Fruit fly (Drosophila melanogaster): ENCODE data around the gene Mnt.

Mnt gene

dm6 chrX:3676469-3677155, 5.0 kb downstream of the Mnt start (continued):
- TF ChIP-seq cwo (GFP tag; optimal IDR thresholded peaks at IDR 0.05) (peak; percentile 21), crp (GFP tag; optimal IDR thresholded peaks at IDR 0.05) (no peak), CG11696 (GFP tag; IDR thresholded peaks at IDR 0.05) (0 out of 2 replicates have a peak, but pooled peaks have one; percentile 19), dati (GFP tag; IDR thresholded peaks at IDR 0.05) (no peak), CG7928 (GFP tag; optimal IDR thresholded peaks at IDR 0.05) (no peak), Pdp1 (GFP tag; optimal IDR thresholded peaks at IDR 0.05) (peak in 1 of 2 experiments; percentile 56), CG18764 (GFP tag; optimal IDR thresholded peaks at IDR 0.05) (no peak), HLH54F (GFP tag; optimal IDR thresholded peaks at IDR 0.05) (no peak), CG16779 (GFP tag; IDR thresholded peaks at IDR 0.05) (no peak), HmgD (GFP tag; optimal IDR thresholded peaks at IDR 0.05) (no peak), seq (GFP tag; IDR thresholded peaks at IDR 0.05) (no peak), Antp (GFP tag; optimal IDR thresholded peaks at IDR 0.05) (no peak), CG31224 (GFP tag; IDR thresholded peaks at IDR 0.05) (no peak), CG13894 (tag; optimal IDR thresholded peaks at IDR 0.05) (no peak), CG12769 (tag; optimal IDR thresholded peaks at IDR 0.05) (no peak), abd-A (tag; optimal IDR thresholded peaks at IDR 0.05) (peak; percentile 52), zen2 (GFP tag; IDR thresholded peaks at IDR 0.05; ENCODE audit: partially characterized antibody) (peak; percentile 64; the same call in 1 of the 3 replicates), run (tag; optimal IDR thresholded peaks at IDR 0.05) (no peak), Ravus (GFP tag; IDR thresholded peaks at IDR 0.05) (no peak), CG12219 (GFP tag; optimal IDR thresholded peaks at IDR 0.05) (no peak), mirr (GFP tag; optimal IDR thresholded peaks at IDR 0.05) (peak; percentile 10), Hr39 (optimal IDR thresholded peaks at IDR 0.05) (no peak), CG13287 (GFP tag; IDR thresholded peaks at IDR 0.05; ENCODE audit: partially characterized antibody) (peak; percentile 37), CG4820 (GFP tag; optimal IDR thresholded peaks at IDR 0.05) (no peak)

dm6 chrX:3677156-3677846, 5.7 kb downstream of the Mnt start:
- TF ChIP-seq CG1832 (GFP tag; optimal IDR thresholded peaks at IDR 0.05) (peak; percentile 81), CG8765 (GFP tag; IDR thresholded peaks at IDR 0.05) (no peak), fd96Cb (tag; optimal IDR thresholded peaks at IDR 0.05) (no peak), tgo (GFP tag; IDR thresholded peaks at IDR 0.05) (no peak), unpg (GFP tag; optimal IDR thresholded peaks at IDR 0.05) (no peak), CG7987 (GFP tag; optimal IDR thresholded peaks at IDR 0.05) (peak; percentile 93), seq (GFP tag; IDR thresholded peaks at IDR 0.05) (no peak), CG5245 (GFP tag; optimal IDR thresholded peaks at IDR 0.05) (no peak), Hey (tag; optimal IDR thresholded peaks at IDR 0.05) (no peak), GATAe (GFP tag; conservative IDR thresholded peaks at IDR 0.05) (no peak), CG6254 (GFP tag; optimal IDR thresholded peaks at IDR 0.05) (no peak), zen (tag; optimal IDR thresholded peaks at IDR 0.05) (no peak), Neu2 (GFP tag; optimal IDR thresholded peaks at IDR 0.05; ENCODE audit: borderline replicate concordance) (no peak), croc (GFP tag; conservative IDR thresholded peaks at IDR 0.05) (no peak), Optix (GFP tag; IDR thresholded peaks at IDR 0.05) (no peak), fu2 (GFP tag; optimal IDR thresholded peaks at IDR 0.05) (no peak), ham (GFP tag; IDR thresholded peaks at IDR 0.05) (no peak), bab2 (GFP tag; optimal IDR thresholded peaks at IDR 0.05) (no peak), CG4707 (GFP tag; optimal IDR thresholded peaks at IDR 0.05) (no peak), CG9727 (GFP tag; optimal IDR thresholded peaks at IDR 0.05) (no peak), tll (GFP tag; optimal IDR thresholded peaks at IDR 0.05) (no peak), CG3995 (GFP tag; optimal IDR thresholded peaks at IDR 0.05) (no peak), ems (GFP tag; optimal IDR thresholded peaks at IDR 0.05) (no peak), CG15479 (GFP tag; optimal IDR thresholded peaks at IDR 0.05) (no peak), CG3163 (GFP tag; optimal IDR thresholded peaks at IDR 0.05) (peak; percentile 98), CG7928 (GFP tag; optimal IDR thresholded peaks at IDR 0.05) (no peak), mirr (GFP tag; optimal IDR thresholded peaks at IDR 0.05) (peak; percentile 72), dati (GFP tag; IDR thresholded peaks at IDR 0.05) (no peak)
